Worm (Caenorhabditis elegans): ENCODE data around the gene str-16.

Gene str-16

DNA sequence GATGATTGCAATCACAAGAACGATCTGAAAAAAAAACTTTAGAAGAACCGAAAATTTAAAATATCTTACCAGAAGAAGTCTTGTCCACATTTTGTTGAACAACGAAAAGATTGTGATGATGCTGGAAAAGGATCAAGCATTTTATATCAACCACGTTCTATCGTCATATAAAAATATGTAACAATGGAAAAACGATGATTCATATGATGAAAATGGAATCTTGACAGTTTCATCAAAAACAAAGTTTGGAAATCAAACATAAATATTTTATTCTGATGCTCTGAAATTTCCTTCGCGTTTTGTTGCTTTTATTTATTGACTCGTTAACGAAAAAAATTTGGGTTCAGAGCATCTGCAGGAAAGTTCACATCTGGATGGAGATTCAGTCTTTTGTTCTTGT lies at the start of gene str-16, which contains the start of gene K08D9.9:
Gene str-16, plus strand, starts transcription at position 266 of the 400 bp plus-strand sequence.
Gene K08D9.9, minus strand, starts transcription at position 101 of the 400 bp plus-strand sequence.
- TF ChIP-seq aly-2 (tag; optimal IDR thresholded peaks at IDR 0.05) = no peak

DNA sequence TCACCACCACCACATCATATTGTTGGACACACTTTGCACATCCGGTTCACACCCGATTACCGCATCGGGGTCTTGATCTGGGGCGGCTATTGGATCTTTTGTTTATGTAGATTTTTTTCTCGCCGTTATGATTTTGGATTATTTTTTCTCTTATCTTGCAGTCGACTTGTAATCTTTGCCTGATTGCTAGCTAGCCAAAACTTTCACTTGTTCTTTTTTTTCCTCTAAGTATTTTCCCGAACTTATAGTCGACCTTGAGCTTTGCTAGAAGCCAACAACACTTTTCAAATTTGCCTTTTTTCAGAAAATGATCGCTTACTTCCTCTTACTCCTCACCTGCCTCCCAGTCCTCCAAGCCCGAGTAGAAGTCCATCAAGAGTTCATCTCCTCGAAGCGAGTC lies 48.6 kb upstream of the str-16 start, which contains the start of gene lag-2:
Gene lag-2, plus strand, starts transcription at position 301 of the 400 bp plus-strand sequence.
- TF ChIP-seq mdl-1 (tag; optimal IDR thresholded peaks at IDR 0.05) = no peak
- no peak for TF ChIP-seq lsy-2 (tag; optimal IDR thresholded peaks at IDR 0.05)
- TF ChIP-seq nhr-11 (tag; optimal IDR thresholded peaks at IDR 0.05) = no peak
- TF ChIP-seq ztf-11 (tag; optimal IDR thresholded peaks at IDR 0.05) = no peak
- TF ChIP-seq nhr-10 (tag; optimal IDR thresholded peaks at IDR 0.05) = no peak
- TF ChIP-seq unc-55 (GFP tag; optimal IDR thresholded peaks at IDR 0.05) = no peak
- no peak for TF ChIP-seq elt-3 (tag; optimal IDR thresholded peaks at IDR 0.05)
- TF ChIP-seq nhr-21 (tag; optimal IDR thresholded peaks at IDR 0.05) = no peak
- no peak for TF ChIP-seq aly-2 (tag; optimal IDR thresholded peaks at IDR 0.05)
- no peak for TF ChIP-seq sma-9 (GFP tag; optimal IDR thresholded peaks at IDR 0.05)
- TF ChIP-seq sma-9 (tag; optimal IDR thresholded peaks at IDR 0.05) = no peak
- TF ChIP-seq alr-1 (tag; optimal IDR thresholded peaks at IDR 0.05) = no peak
- TF ChIP-seq dmd-4 (tag; optimal IDR thresholded peaks at IDR 0.05) = no peak
- no peak for TF ChIP-seq peb-1 (tag; optimal IDR thresholded peaks at IDR 0.05)
- TF ChIP-seq lin-13 (GFP tag; optimal IDR thresholded peaks at IDR 0.05) = no peak
- no peak for TF ChIP-seq sma-3 (GFP tag; optimal IDR thresholded peaks at IDR 0.05)
- no peak for TF ChIP-seq gmeb-1 (tag; optimal IDR thresholded peaks at IDR 0.05)

DNA sequence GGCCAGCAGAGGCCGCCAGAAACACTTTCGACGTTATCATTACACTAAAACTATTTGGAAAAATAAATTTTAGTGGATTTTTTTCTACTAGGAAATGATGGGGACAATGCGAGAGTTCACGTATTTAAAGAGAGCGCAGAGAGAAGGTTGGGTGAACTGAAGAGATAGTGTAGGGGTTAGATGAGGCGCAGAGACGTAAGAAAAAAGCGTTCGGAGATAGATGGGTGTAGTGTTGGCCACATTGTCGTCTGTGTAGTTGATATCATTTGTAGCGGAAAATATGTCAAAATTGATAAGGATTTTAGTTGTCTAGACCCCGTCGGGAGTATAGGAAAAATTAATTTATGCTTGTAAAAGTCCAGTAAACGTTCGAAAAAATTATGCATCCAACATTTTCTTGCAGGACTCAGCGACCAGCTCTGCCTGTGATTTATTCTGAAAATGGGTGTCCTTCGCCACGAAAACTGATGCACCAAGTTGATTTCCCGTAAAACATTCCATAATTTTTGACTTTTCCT lies 43.5 kb upstream of the str-16 start, which contains the start of the genes Y73C8B.3 and Y73C8B.9:
Gene Y73C8B.3, minus strand, starts transcription at position 147 of the 518 bp plus-strand sequence.
Gene Y73C8B.9, plus strand, starts transcription at position 468 of the 518 bp plus-strand sequence.
- TF ChIP-seq nhr-23 (tag; optimal IDR thresholded peaks at IDR 0.05) (no peak), sma-9 (GFP tag; optimal IDR thresholded peaks at IDR 0.05) (peak; percentile 77), sma-9 (tag; optimal IDR thresholded peaks at IDR 0.05) (no peak), fos-1 (tag; optimal IDR thresholded peaks at IDR 0.05) (peak; percentile 14), unc-62 (GFP tag; optimal IDR thresholded peaks at IDR 0.05) (no peak), peb-1 (tag; optimal IDR thresholded peaks at IDR 0.05) (no peak), ztf-4 (tag; optimal IDR thresholded peaks at IDR 0.05) (no peak), sma-3 (GFP tag; optimal IDR thresholded peaks at IDR 0.05) (peak; percentile 22), mab-5 (tag; optimal IDR thresholded peaks at IDR 0.05) (no peak), F13H6.1 (tag; optimal IDR thresholded peaks at IDR 0.05) (peak; percentile 7), lin-39 (tag; optimal IDR thresholded peaks at IDR 0.05) (no peak), nhr-25 (tag; optimal IDR thresholded peaks at IDR 0.05) (peak; percentile 24), nhr-21 (tag; optimal IDR thresholded peaks at IDR 0.05) (peak; percentile 18), gmeb-1 (tag; optimal IDR thresholded peaks at IDR 0.05) (peak; percentile 43), lin-13 (GFP tag; optimal IDR thresholded peaks at IDR 0.05) (no peak), crh-2 (tag; optimal IDR thresholded peaks at IDR 0.05) (peak; percentile 15), nhr-129 (tag; optimal IDR thresholded peaks at IDR 0.05) (no peak), nhr-77 (tag; optimal IDR thresholded peaks at IDR 0.05) (no peak)

DNA sequence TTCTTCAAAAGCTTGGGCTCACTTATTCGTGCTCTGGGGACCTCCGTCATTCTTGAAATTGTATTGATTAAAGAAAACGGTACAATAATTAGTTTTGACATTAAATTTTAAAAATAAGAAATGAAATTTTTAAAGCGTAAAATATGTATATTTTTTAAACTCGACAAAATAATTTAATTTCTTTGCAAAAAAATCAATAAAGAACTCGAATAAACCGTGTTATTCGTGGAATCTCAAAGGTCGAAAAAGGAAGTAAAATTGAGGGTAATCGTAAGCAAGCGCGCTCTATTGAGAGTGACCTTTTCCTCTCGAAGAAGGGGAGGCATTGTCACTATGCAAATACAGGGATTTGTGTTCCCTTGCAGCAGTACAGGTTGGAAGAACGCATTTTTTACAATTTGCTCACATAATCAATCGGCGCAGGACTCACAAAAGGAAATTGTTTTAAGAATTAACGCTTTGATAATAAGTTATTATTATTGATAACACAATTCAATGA lies 41.7 kb upstream of the str-16 start, which contains the start of gene Y73C8B.2:
Gene Y73C8B.2, minus strand, starts transcription at position 51 of the 499 bp plus-strand sequence.
- TF ChIP-seq F13H6.1 (tag; optimal IDR thresholded peaks at IDR 0.05) (peak; percentile 27), fos-1 (tag; optimal IDR thresholded peaks at IDR 0.05) (peak; percentile 70), ceh-16 (tag; optimal IDR thresholded peaks at IDR 0.05) (no peak), nhr-25 (tag; optimal IDR thresholded peaks at IDR 0.05) (peak; percentile 54), nhr-6 (tag; optimal IDR thresholded peaks at IDR 0.05) (no peak), mab-5 (tag; optimal IDR thresholded peaks at IDR 0.05) (no peak), dmd-4 (tag; optimal IDR thresholded peaks at IDR 0.05) (no peak), C34F6.9 (tag; optimal IDR thresholded peaks at IDR 0.05) (peak; percentile 54), crh-2 (tag; optimal IDR thresholded peaks at IDR 0.05) (peak; percentile 27), nhr-10 (tag; optimal IDR thresholded peaks at IDR 0.05) (no peak), ama-1 (optimal IDR thresholded peaks at IDR 0.05) (no peak), nhr-129 (tag; optimal IDR thresholded peaks at IDR 0.05) (peak; percentile 39), gmeb-1 (tag; optimal IDR thresholded peaks at IDR 0.05) (peak; percentile 7), nhr-21 (tag; optimal IDR thresholded peaks at IDR 0.05) (peak; percentile 1), ztf-4 (tag; optimal IDR thresholded peaks at IDR 0.05) (peak; percentile 0), unc-55 (GFP tag; optimal IDR thresholded peaks at IDR 0.05) (peak; percentile 20), lsy-2 (tag; optimal IDR thresholded peaks at IDR 0.05) (peak in 1 of 2 experiments; percentile 62)

DNA sequence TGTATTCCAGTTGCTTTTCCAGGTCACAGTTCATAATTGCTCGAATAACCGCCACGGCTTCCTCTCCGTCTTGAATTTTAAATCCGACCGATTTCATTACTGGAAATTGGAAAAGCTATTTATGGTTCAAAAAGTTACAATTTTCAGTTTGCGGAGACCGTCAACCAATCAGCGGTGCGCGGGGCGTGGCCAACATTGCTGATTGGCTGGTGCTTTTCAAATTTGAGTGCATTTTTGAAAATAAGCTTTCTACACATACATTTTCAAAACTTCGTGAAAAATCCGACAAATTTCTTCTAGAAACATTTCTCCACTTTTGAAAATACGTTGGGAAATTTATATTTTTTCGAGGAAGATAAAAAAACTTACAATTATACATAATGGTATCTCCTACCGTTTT lies 40.9 kb upstream of the str-16 start:
- TF ChIP-seq zag-1 (tag; optimal IDR thresholded peaks at IDR 0.05) = no peak
- TF ChIP-seq ZK546.5 (tag; optimal IDR thresholded peaks at IDR 0.05) = no peak
- no peak for TF ChIP-seq gmeb-1 (tag; optimal IDR thresholded peaks at IDR 0.05)
- TF ChIP-seq blmp-1 (tag; optimal IDR thresholded peaks at IDR 0.05; ENCODE audit: insufficient read depth) = no peak
- TF ChIP-seq Y55F3AM.14 (GFP tag; optimal IDR thresholded peaks at IDR 0.05) = no peak
- no peak for TF ChIP-seq ztf-11 (tag; optimal IDR thresholded peaks at IDR 0.05)
- no peak for TF ChIP-seq peb-1 (tag; optimal IDR thresholded peaks at IDR 0.05)
